Worm (Caenorhabditis elegans) whole organism, late embryonic: ENCODE data around the gene F54E2.9.

Source experiments
- elt-4 ChIP-seq: sonication (generic microtip); optimal IDR thresholded peaks from 2 replicates; lab custom pipeline; 2016; ENCODE audit warnings: missing genetic modification characterization, missing compliant biosample characterization
- hlh-8 ChIP-seq: sonication (generic microtip); optimal IDR thresholded peaks from 2 replicates; lab custom pipeline; 2016; ENCODE audit warnings: missing genotype, missing genetic modification characterization, missing compliant biosample characterization

F54E2.9 gene

DNA sequence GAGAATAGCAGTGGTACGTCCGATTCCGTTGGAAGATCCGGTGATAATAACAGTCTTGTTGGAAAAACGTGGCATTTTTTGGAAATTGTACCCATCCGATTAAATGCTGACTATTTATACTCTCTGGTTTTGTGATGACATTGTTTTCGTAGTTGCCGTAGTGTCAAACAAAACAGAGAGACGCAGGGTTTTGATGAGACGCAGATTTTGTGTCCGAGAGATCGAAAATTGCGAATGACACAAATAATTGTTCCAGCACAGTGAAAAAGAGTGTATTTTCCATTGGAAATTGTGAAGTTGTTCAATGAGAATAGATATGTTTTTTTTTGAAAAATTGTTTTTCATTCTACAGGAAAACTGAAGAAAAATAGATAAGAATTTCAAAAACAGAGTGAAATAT is 50.7 kb downstream of the F54E2.9 start, which contains the start of gene R05D8.7:
TSS of gene R05D8.7 (minus strand) at position 104 of the 400 bp plus-strand sequence.
- TF ChIP-seq hlh-8 (tag; lab: Kevin White, UChicago) (no peak), elt-4 (tag; lab: Kevin White, UChicago) (no peak)
